Fruit fly (Drosophila melanogaster) whole organism, pupa: ENCODE measurements around the gene Pex14.
A peak's percentile ranks its signal among the peaks of the same experiment; 100 is the strongest.

Experiments used
- CG13204 ChIP-seq: fragments of 200-800 bp; sonication (Bioruptor generic); optimal IDR thresholded peaks from 2 replicates; lab custom pipeline; 2018; ENCODE audit warnings: missing biosample characterization, mild to moderate bottlenecking, missing genetic modification characterization, moderate library complexity
- CG14655 ChIP-seq: fragments of 200-800 bp; sonication (Bioruptor generic); optimal IDR thresholded peaks from 3 replicates; lab custom pipeline; 2017; ENCODE audit warnings: mild to moderate bottlenecking, missing biosample characterization, missing genetic modification reagents, missing genetic modification characterization
- CG17806 ChIP-seq: fragments of 200-800 bp; sonication (Bioruptor generic); optimal IDR thresholded peaks from 2 replicates; lab custom pipeline; 2018; ENCODE audit warnings: missing biosample characterization, mild to moderate bottlenecking, missing genetic modification characterization, moderate library complexity
- CG34367 ChIP-seq: fragments of 200-800 bp; sonication (Bioruptor generic); optimal IDR thresholded peaks from 2 replicates; lab custom pipeline; 2018; ENCODE audit warnings: missing biosample characterization, mild to moderate bottlenecking, missing genetic modification characterization
- CG8159 ChIP-seq: fragments of 200-800 bp; sonication (Bioruptor generic); optimal IDR thresholded peaks from 3 replicates; lab custom pipeline; 2018; ENCODE audit warnings: missing biosample characterization, mild to moderate bottlenecking, missing genetic modification characterization, moderate library complexity
- Ets98B ChIP-seq: fragments of 200-800 bp; sonication (Bioruptor generic); IDR thresholded peaks from 2 replicates; pipeline ENCODE4 v1.3.6; 2022; ENCODE audit warnings: missing biosample characterization, missing genetic modification characterization
- Pif1A ChIP-seq: fragments of 200-800 bp; sonication (Bioruptor generic); optimal IDR thresholded peaks from 3 replicates; lab custom pipeline; 2016; ENCODE audit warnings: missing biosample characterization, missing genetic modification characterization

- TF ChIP-seq Pif1A (GFP tag; lab: Kevin White, UChicago) = no peak
- 0 out of 2 replicates have a peak, but pooled peaks have one; percentile 8 for TF ChIP-seq Ets98B (GFP tag; lab: Robert Waterston, UW)
- TF ChIP-seq CG17806 = no peak
- no peak for TF ChIP-seq CG14655 (GFP tag; lab: Kevin White, UChicago)
- TF ChIP-seq CG13204 (GFP tag; lab: Kevin White, UChicago) = no peak
- TF ChIP-seq CG8159 (tag; lab: Kevin White, UChicago) = no peak
- no peak for TF ChIP-seq CG34367
These were observed 5.8 kb downstream of the Pex14 start for dm6 chr3L:20784394-20784793.
